Fruit fly (Drosophila melanogaster): ENCODE results near the gene msn.

msn gene

dm6 chr3L:2536969-2537600, 49.3 kb downstream of the msn start:
- TF ChIP-seq CG6792 (GFP tag; optimal IDR thresholded peaks at IDR 0.05), result no peak
- 0 out of 3 replicates have a peak, but pooled peaks have one; percentile 40 for TF ChIP-seq CG6163 (GFP tag; IDR thresholded peaks at IDR 0.05)
- no peak for TF ChIP-seq fd85E (GFP tag; optimal IDR thresholded peaks at IDR 0.05)
- TF ChIP-seq CG32006 (GFP tag; optimal IDR thresholded peaks at IDR 0.05), result peak; percentile 8
- TF ChIP-seq fkh (GFP tag; optimal IDR thresholded peaks at IDR 0.05), result peak; percentile 97
- TF ChIP-seq CG15336 (GFP tag; IDR thresholded peaks at IDR 0.05), result 0 out of 2 replicates have a peak, but pooled peaks have one; percentile 7
- peak; percentile 12 for TF ChIP-seq Eip78C (GFP tag)

- TF ChIP-seq CG34406 (GFP tag; optimal IDR thresholded peaks at IDR 0.05) (peak; percentile 45), CG11762 (GFP tag; optimal IDR thresholded peaks at IDR 0.05; ENCODE audit: insufficient read depth) (peak; percentile 71), CG8632 (GFP tag; optimal IDR thresholded peaks at IDR 0.05) (peak; percentile 23), CG11294 (GFP tag; IDR thresholded peaks at IDR 0.05) (peak; percentile 75), esn (GFP tag; optimal IDR thresholded peaks at IDR 0.05) (peak; percentile 50), svp (GFP tag) (peak; percentile 55), CG3032 (tag; optimal IDR thresholded peaks at IDR 0.05) (peak; percentile 36), CG4318 (GFP tag; optimal IDR thresholded peaks at IDR 0.05) (peak; percentile 83), acj6 (GFP tag; optimal IDR thresholded peaks at IDR 0.05) (peak; percentile 76), cyc (GFP tag; optimal IDR thresholded peaks at IDR 0.05) (peak; percentile 63), salr (GFP tag; optimal IDR thresholded peaks at IDR 0.05) (peak in 1 of 2 experiments; percentile 77), Sox102F (GFP tag; optimal IDR thresholded peaks at IDR 0.05) (peak; percentile 38), Lpt (GFP tag; optimal IDR thresholded peaks at IDR 0.05) (peak; percentile 77), CG10631 (GFP tag; optimal IDR thresholded peaks at IDR 0.05) (peak; percentile 79), eg (GFP tag; IDR thresholded peaks at IDR 0.05) (peak; percentile 93), Eip75B (GFP tag; optimal IDR thresholded peaks at IDR 0.05) (peak; percentile 69), vri (GFP tag; optimal IDR thresholded peaks at IDR 0.05) (peak; percentile 32), CG6792 (GFP tag; optimal IDR thresholded peaks at IDR 0.05) (peak; percentile 53), fd59A (GFP tag; optimal IDR thresholded peaks at IDR 0.05) (peak; percentile 60), CG16779 (tag; optimal IDR thresholded peaks at IDR 0.05) (peak; percentile 63), Hr4 (GFP tag; optimal IDR thresholded peaks at IDR 0.05) (peak; percentile 84), CG8319 (GFP tag; optimal IDR thresholded peaks at IDR 0.05) (peak; percentile 32), Smox (GFP tag; optimal IDR thresholded peaks at IDR 0.05) (peak; percentile 43), Met (GFP tag; optimal IDR thresholded peaks at IDR 0.05) (peak; percentile 56), CG6808 (GFP tag; optimal IDR thresholded peaks at IDR 0.05) (peak; percentile 60), CG10669 (GFP tag; optimal IDR thresholded peaks at IDR 0.05) (peak; percentile 57), Eip93F (GFP tag; optimal IDR thresholded peaks at IDR 0.05) (no peak), spab (GFP tag; optimal IDR thresholded peaks at IDR 0.05) (peak; percentile 35), CG6854 (GFP tag; optimal IDR thresholded peaks at IDR 0.05) (no peak), Sox14 (GFP tag; optimal IDR thresholded peaks at IDR 0.05) (peak; percentile 83), CG8119 (GFP tag; IDR thresholded peaks at IDR 0.05) (peak; percentile 94), CG6163 (GFP tag; IDR thresholded peaks at IDR 0.05) (peak; percentile 82), Ets96B (tag; optimal IDR thresholded peaks at IDR 0.05) (peak; percentile 75), CG1621 (tag; optimal IDR thresholded peaks at IDR 0.05) (peak; percentile 25), topi (GFP tag; optimal IDR thresholded peaks at IDR 0.05) (peak; percentile 68), fkh (GFP tag; optimal IDR thresholded peaks at IDR 0.05) (no peak), CG6276 (GFP tag; optimal IDR thresholded peaks at IDR 0.05) (peak; percentile 94), CG32006 (GFP tag; optimal IDR thresholded peaks at IDR 0.05) (peak; percentile 90), achi (GFP tag; optimal IDR thresholded peaks at IDR 0.05) (peak; percentile 82), net (GFP tag; optimal IDR thresholded peaks at IDR 0.05) (peak; percentile 73), dac (GFP tag; optimal IDR thresholded peaks at IDR 0.05) (peak; percentile 72), CG15336 (GFP tag; IDR thresholded peaks at IDR 0.05) (peak; percentile 92), lz (GFP tag; optimal IDR thresholded peaks at IDR 0.05) (peak; percentile 42), CG7368 (GFP tag; optimal IDR thresholded peaks at IDR 0.05) (peak; percentile 67), Hr38 (GFP tag; optimal IDR thresholded peaks at IDR 0.05) (peak; percentile 15), CG11902 (GFP tag; optimal IDR thresholded peaks at IDR 0.05) (peak; percentile 23)
Measured at dm6 chr3L:2533732-2534073, 52.6 kb downstream of the msn start.
